Worm (Caenorhabditis elegans) whole organism, late embryonic: ENCODE results near the gene T02B11.6.
"Not testable (repeated sequence)": the region's sequence is repeated elsewhere in the genome, so short reads cannot be mapped to it uniquely, and the experiment has no call there.

Experiments used
- F13H6.1 ChIP-seq: sonication (generic microtip); optimal IDR thresholded peaks from 2 replicates; lab custom pipeline; 2016; ENCODE audit warnings: missing genetic modification characterization, missing compliant biosample characterization
- Y22D7AL.16 ChIP-seq: sonication (generic microtip); optimal IDR thresholded peaks from 2 replicates; lab custom pipeline; 2016; ENCODE audit warnings: missing genetic modification characterization, missing compliant biosample characterization
- ahr-1 ChIP-seq: sonication (generic microtip); optimal IDR thresholded peaks from 2 replicates; lab custom pipeline; 2016; ENCODE audit warnings: missing genetic modification characterization, missing compliant biosample characterization
- ama-1 ChIP-seq: fragments of 150-350 bp; optimal IDR thresholded peaks from 2 replicates; lab custom pipeline; 2014
- ceh-14 ChIP-seq: sonication (generic microtip); optimal IDR thresholded peaks from 2 replicates; lab custom pipeline; 2016; ENCODE audit warnings: missing genotype, missing genetic modification characterization, missing compliant biosample characterization
- ceh-18 ChIP-seq: sonication (generic microtip); optimal IDR thresholded peaks from 2 replicates; lab custom pipeline; 2016; ENCODE audit warnings: missing genetic modification characterization, missing compliant biosample characterization
- ceh-19 ChIP-seq: fragments of 200-800 bp; sonication (Bioruptor generic); optimal IDR thresholded peaks from 2 replicates; lab custom pipeline; 2018; ENCODE audit warnings: mild to moderate bottlenecking, missing genetic modification characterization, missing compliant biosample characterization
- ceh-22 ChIP-seq: sonication (generic microtip); optimal IDR thresholded peaks from 2 replicates; lab custom pipeline; 2017; ENCODE audit warnings: missing biosample characterization, missing genetic modification characterization
- ceh-48 ChIP-seq: sonication (generic microtip); optimal IDR thresholded peaks from 2 replicates; lab custom pipeline; 2016; ENCODE audit warnings: missing genetic modification characterization, inconsistent platforms, missing compliant biosample characterization
- ceh-6 ChIP-seq: fragments of 200-800 bp; sonication (Bioruptor generic); optimal IDR thresholded peaks from 2 replicates; lab custom pipeline; 2018; ENCODE audit warnings: mild to moderate bottlenecking, missing genetic modification characterization, missing compliant biosample characterization
- che-1 ChIP-seq: sonication (generic microtip); optimal IDR thresholded peaks from 2 replicates; lab custom pipeline; 2016; ENCODE audit warnings: mild to moderate bottlenecking, missing genetic modification characterization, missing compliant biosample characterization
- dmd-4 ChIP-seq: sonication (generic microtip); optimal IDR thresholded peaks from 2 replicates; lab custom pipeline; 2016; ENCODE audit warnings: borderline replicate concordance, missing genetic modification characterization, missing compliant biosample characterization
- elt-2 ChIP-seq: sonication (generic microtip); optimal IDR thresholded peaks from 2 replicates; lab custom pipeline; 2016; ENCODE audit warnings: missing genetic modification reagents, missing genetic modification characterization, missing compliant biosample characterization
- elt-4 ChIP-seq: sonication (generic microtip); optimal IDR thresholded peaks from 2 replicates; lab custom pipeline; 2016; ENCODE audit warnings: missing genetic modification characterization, missing compliant biosample characterization
- eyg-1 ChIP-seq: sonication (generic microtip); optimal IDR thresholded peaks from 2 replicates; lab custom pipeline; 2016; ENCODE audit warnings: missing genotype, missing genetic modification characterization, missing compliant biosample characterization
- fkh-10 ChIP-seq: fragments of 150-350 bp; optimal IDR thresholded peaks from 2 replicates; lab custom pipeline; 2014; ENCODE audit warnings: missing biosample characterization, missing genetic modification reagents, missing genetic modification characterization
- gmeb-2 ChIP-seq: sonication (generic microtip); optimal IDR thresholded peaks from 2 replicates; lab custom pipeline; 2016; ENCODE audit warnings: missing genetic modification characterization, inconsistent platforms, missing compliant biosample characterization
- hlh-13 ChIP-seq: fragments of 200-800 bp; sonication (Bioruptor generic); optimal IDR thresholded peaks from 2 replicates; lab custom pipeline; 2018; ENCODE audit warnings: mild to moderate bottlenecking, missing genetic modification characterization, missing compliant biosample characterization
- hlh-15 ChIP-seq: sonication (generic microtip); optimal IDR thresholded peaks from 2 replicates; lab custom pipeline; 2016; ENCODE audit warnings: missing genetic modification characterization, missing compliant biosample characterization
- hlh-30 ChIP-seq: sonication (generic microtip); optimal IDR thresholded peaks from 2 replicates; lab custom pipeline; 2017; ENCODE audit warnings: antibody characterized with exemption, missing genetic modification characterization, missing compliant biosample characterization; ENCODE audit not compliant: insufficient read depth
- lim-6 ChIP-seq: sonication (generic microtip); optimal IDR thresholded peaks from 2 replicates; lab custom pipeline; 2016; ENCODE audit warnings: missing genetic modification characterization, missing compliant biosample characterization
- madf-2 ChIP-seq: sonication (generic microtip); optimal IDR thresholded peaks from 2 replicates; lab custom pipeline; 2017; ENCODE audit warnings: missing genetic modification characterization, missing compliant biosample characterization
- mec-3 ChIP-seq: sonication (generic microtip); optimal IDR thresholded peaks from 2 replicates; lab custom pipeline; 2016; ENCODE audit warnings: borderline replicate concordance, missing genetic modification characterization, missing compliant biosample characterization
- nfya-1 ChIP-seq: sonication (generic microtip); optimal IDR thresholded peaks from 2 replicates; lab custom pipeline; 2017; ENCODE audit warnings: missing genetic modification characterization, mild to moderate bottlenecking, missing compliant biosample characterization, antibody characterized with exemption, moderate library complexity
- nhr-11 ChIP-seq: fragments of 150-350 bp; optimal IDR thresholded peaks from 2 replicates; lab custom pipeline; 2014; ENCODE audit warnings: missing biosample characterization, missing genetic modification characterization
- nhr-232 ChIP-seq: sonication (generic microtip); optimal IDR thresholded peaks from 2 replicates; lab custom pipeline; 2016; ENCODE audit warnings: missing genetic modification characterization, missing compliant biosample characterization
- npax-4 ChIP-seq: sonication (generic microtip); optimal IDR thresholded peaks from 2 replicates; lab custom pipeline; 2016; ENCODE audit warnings: missing genetic modification characterization, missing compliant biosample characterization
- pat-9 ChIP-seq: fragments of 200-800 bp; sonication (Bioruptor generic); optimal IDR thresholded peaks from 2 replicates; lab custom pipeline; 2018; ENCODE audit warnings: mild to moderate bottlenecking, missing genetic modification characterization, moderate library complexity, missing compliant biosample characterization
- pax-1 ChIP-seq: fragments of 150-350 bp; optimal IDR thresholded peaks from 2 replicates; lab custom pipeline; 2014; ENCODE audit warnings: missing biosample characterization, missing genetic modification characterization
- pha-2 ChIP-seq: sonication (generic microtip); optimal IDR thresholded peaks from 2 replicates; lab custom pipeline; 2017; ENCODE audit warnings: mild to moderate bottlenecking, missing genetic modification characterization, missing compliant biosample characterization
- pqm-1 ChIP-seq: sonication (generic microtip); optimal IDR thresholded peaks from 2 replicates; lab custom pipeline; 2016; ENCODE audit warnings: missing genetic modification characterization, missing compliant biosample characterization
- pros-1 ChIP-seq: fragments of 150-350 bp; optimal IDR thresholded peaks from 2 replicates; lab custom pipeline; 2014; ENCODE audit warnings: missing biosample characterization, missing genetic modification reagents, missing genetic modification characterization
- ref-2 ChIP-seq: sonication (generic microtip); optimal IDR thresholded peaks from 2 replicates; lab custom pipeline; 2016; ENCODE audit warnings: missing genetic modification characterization, missing compliant biosample characterization
- rnt-1 ChIP-seq: sonication (generic microtip); optimal IDR thresholded peaks from 2 replicates; lab custom pipeline; 2016; ENCODE audit warnings: missing genetic modification characterization, missing compliant biosample characterization
- sdc-2 ChIP-seq: sonication (generic microtip); optimal IDR thresholded peaks from 2 replicates; lab custom pipeline; 2016; ENCODE audit warnings: missing genotype, missing genetic modification characterization, missing compliant biosample characterization
- sox-2 ChIP-seq: fragments of 200-800 bp; sonication (Bioruptor generic); IDR thresholded peaks from 2 replicates; pipeline ENCODE4 v1.3.6; 2022; ENCODE audit warnings: missing genetic modification reagents, missing genetic modification characterization, missing compliant biosample characterization
- tbx-7 ChIP-seq: sonication (generic microtip); optimal IDR thresholded peaks from 2 replicates; lab custom pipeline; 2016; ENCODE audit warnings: missing genotype, missing genetic modification characterization, missing compliant biosample characterization
- ttx-3 ChIP-seq: sonication (generic microtip); optimal IDR thresholded peaks from 2 replicates; lab custom pipeline; 2016; ENCODE audit warnings: missing genetic modification reagents, missing genetic modification characterization, missing compliant biosample characterization
- unc-42 ChIP-seq: sonication (generic microtip); optimal IDR thresholded peaks from 2 replicates; lab custom pipeline; 2016; ENCODE audit warnings: missing genotype, missing genetic modification characterization, missing compliant biosample characterization
- ztf-16 ChIP-seq: sonication (generic microtip); optimal IDR thresholded peaks from 2 replicates; lab custom pipeline; 2017; ENCODE audit warnings: missing genetic modification characterization, missing compliant biosample characterization

Gene T02B11.6

ce11 chrV:899087-899486 lies 10.0 kb upstream of the T02B11.6 start, which contains the start of gene nas-32:
Gene nas-32 (minus strand): TSS chrV:899187.
- TF ChIP-seq ttx-3 (tag; lab: Kevin White, UChicago) = no peak
- no peak for TF ChIP-seq rnt-1 (tag; lab: Kevin White, UChicago)
- no peak for TF ChIP-seq ceh-22 (tag; lab: Kevin White, UChicago)
- no peak for TF ChIP-seq pqm-1
- no peak for TF ChIP-seq ahr-1 (tag; lab: Kevin White, UChicago)
- TF ChIP-seq elt-2 = no peak
- no peak for TF ChIP-seq mec-3 (tag; lab: Kevin White, UChicago)
- no peak for TF ChIP-seq sdc-2
- TF ChIP-seq elt-4 (tag; lab: Kevin White, UChicago) = no peak
- TF ChIP-seq ceh-6 (GFP tag; lab: Kevin White, UChicago) = no peak
- TF ChIP-seq unc-42 (tag; lab: Kevin White, UChicago) = no peak
- no peak for TF ChIP-seq hlh-13 (GFP tag; lab: Kevin White, UChicago)
- no peak for TF ChIP-seq ama-1
- TF ChIP-seq dmd-4 (tag; lab: Kevin White, UChicago) = no peak
- TF ChIP-seq pha-2 (tag; lab: Kevin White, UChicago) = no peak
- TF ChIP-seq lim-6 (tag; lab: Kevin White, UChicago) = no peak
- TF ChIP-seq ceh-19 (GFP tag; lab: Kevin White, UChicago) = no peak
- TF ChIP-seq hlh-15 (tag; lab: Kevin White, UChicago) = no peak

- TF ChIP-seq dmd-4 (tag; lab: Kevin White, UChicago) = no peak
- no peak for TF ChIP-seq ztf-16 (tag; lab: Kevin White, UChicago)
- no peak for TF ChIP-seq sox-2 (GFP tag; lab: Robert Waterston, UW)
- no peak for TF ChIP-seq gmeb-2 (tag; lab: Kevin White, UChicago)
- TF ChIP-seq eyg-1 = no peak
- TF ChIP-seq sdc-2 = no peak
- no peak for TF ChIP-seq madf-2 (tag; lab: Kevin White, UChicago)
- no peak for TF ChIP-seq nfya-1
- TF ChIP-seq nhr-11 (tag; lab: Kevin White, UChicago) = no peak
- no peak for TF ChIP-seq pros-1 (tag; lab: Kevin White, UChicago)
Measured at ce11 chrV:893437-894018, 4.4 kb upstream of the T02B11.6 start, which contains the start of the genes srlf-23 and srlf-20. Gene srlf-23 (minus strand): TSS chrV:893537. Gene srlf-20 (plus strand): TSS chrV:893968.

- not testable (repeated sequence) for TF ChIP-seq Y22D7AL.16 (tag; lab: Kevin White, UChicago); ceh-14 (tag; lab: Kevin White, UChicago); nfya-1
- TF ChIP-seq, all 69 proteins: peak for 0; not testable (repeated sequence) for 69
Measured at ce11 chrV:890835-891234, 1.7 kb upstream of the T02B11.6 start, which contains the start of gene srlf-22. Gene srlf-22 (plus strand): TSS chrV:891135.

DNA sequence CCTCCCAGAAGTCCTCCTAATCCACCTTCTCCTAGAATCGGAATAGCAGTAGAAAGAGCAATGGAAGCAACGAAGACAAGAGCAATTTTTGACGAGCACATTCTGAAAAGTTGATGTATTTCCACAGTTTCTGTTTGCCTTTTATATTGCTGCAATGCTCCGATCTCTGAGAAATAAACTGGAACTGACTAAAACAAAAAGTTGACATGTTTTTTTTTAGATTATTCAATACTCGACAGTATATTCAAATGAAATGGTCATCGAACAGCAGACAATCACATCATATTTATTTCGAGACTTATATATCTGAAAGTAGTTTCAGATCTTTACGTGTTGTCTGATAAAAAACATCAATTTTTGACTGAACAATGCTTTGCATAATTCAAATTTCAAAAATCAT lies 1.3 kb upstream of the T02B11.6 start, which contains the start of gene srlf-21:
Gene srlf-21 (minus strand): TSS at position 101 of the 400 bp plus-strand sequence.
- TF ChIP-seq F13H6.1 (tag; lab: Kevin White, UChicago) = no peak
- no peak for TF ChIP-seq ceh-6 (GFP tag; lab: Kevin White, UChicago)
- TF ChIP-seq ceh-22 (tag; lab: Kevin White, UChicago) = no peak
- TF ChIP-seq tbx-7 (tag; lab: Kevin White, UChicago) = no peak
- TF ChIP-seq ceh-48 = no peak
- no peak for TF ChIP-seq nhr-232
- no peak for TF ChIP-seq ceh-18 (tag; lab: Kevin White, UChicago)
- no peak for TF ChIP-seq fkh-10 (GFP tag; lab: Kevin White, UChicago)
- TF ChIP-seq pha-2 (tag; lab: Kevin White, UChicago) = no peak
- no peak for TF ChIP-seq elt-2
- no peak for TF ChIP-seq hlh-30 (tag; lab: Kevin White, UChicago)
- no peak for TF ChIP-seq che-1 (tag; lab: Kevin White, UChicago)
- no peak for TF ChIP-seq gmeb-2 (tag; lab: Kevin White, UChicago)
- TF ChIP-seq sox-2 (GFP tag; lab: Robert Waterston, UW) = no peak
- TF ChIP-seq pat-9 (tag; lab: Kevin White, UChicago) = no peak
- no peak for TF ChIP-seq npax-4 (tag; lab: Kevin White, UChicago)
- no peak for TF ChIP-seq pax-1 (tag; lab: Kevin White, UChicago)
- TF ChIP-seq ref-2 (tag; lab: Kevin White, UChicago) = no peak
- TF ChIP-seq, all 69 proteins: peak for 0
